Worm (Caenorhabditis elegans): Measurements from ENCODE around the gene srxa-11.

- no peak for TF ChIP-seq fos-1 (tag; optimal IDR thresholded peaks at IDR 0.05)
- TF ChIP-seq elt-1 (tag; optimal IDR thresholded peaks at IDR 0.05), result no peak
- TF ChIP-seq ZK546.5 (tag; optimal IDR thresholded peaks at IDR 0.05), result no peak
Measured at ce11 chrV:13907557-13908104, 16.3 kb upstream of the srxa-11 start.

Measured in whole organism, L2 larva.